Worm (Caenorhabditis elegans): ENCODE results near the gene K09C6.3.
A peak's percentile ranks its signal among the peaks of the same experiment; 100 is the strongest.

The K09C6.3 gene

ce11 chrV:849042-849441 is 3.2 kb upstream of the K09C6.3 start:
- TF ChIP-seq flt-1 (GFP tag; IDR thresholded peaks at IDR 0.05): no peak
- no peak for TF ChIP-seq hmbx-1 (tag; optimal IDR thresholded peaks at IDR 0.05)
- TF ChIP-seq ama-1 (optimal IDR thresholded peaks at IDR 0.05): no peak
- no peak for TF ChIP-seq tra-4 (tag; optimal IDR thresholded peaks at IDR 0.05)
- TF ChIP-seq scrt-1 (GFP tag; IDR thresholded peaks at IDR 0.05): no peak
- TF ChIP-seq hnd-1 (tag; optimal IDR thresholded peaks at IDR 0.05): no peak
- no peak for TF ChIP-seq ets-7 (tag; optimal IDR thresholded peaks at IDR 0.05)
- no peak for TF ChIP-seq tbx-11 (GFP tag; IDR thresholded peaks at IDR 0.05)
- TF ChIP-seq pes-1 (GFP tag; IDR thresholded peaks at IDR 0.05): no peak
- no peak for TF ChIP-seq tbx-37 (GFP tag; conservative IDR thresholded peaks at IDR 0.05)
- TF ChIP-seq B0310.2 (tag; optimal IDR thresholded peaks at IDR 0.05): no peak

ce11 chrV:849512-849911 is 2.8 kb upstream of the K09C6.3 start, which contains the start of gene srbc-12:
srbc-12 (plus strand) TSS chrV:849812.
- TF ChIP-seq hmbx-1 (tag; optimal IDR thresholded peaks at IDR 0.05): no peak
- TF ChIP-seq ets-7 (tag; optimal IDR thresholded peaks at IDR 0.05): no peak
- no peak for TF ChIP-seq ceh-36 (tag; optimal IDR thresholded peaks at IDR 0.05)
- no peak for TF ChIP-seq ceh-13 (GFP tag; optimal IDR thresholded peaks at IDR 0.05)
- TF ChIP-seq pes-1 (GFP tag; IDR thresholded peaks at IDR 0.05): no peak
- TF ChIP-seq F13C5.2 (tag; optimal IDR thresholded peaks at IDR 0.05): no peak
- no peak for TF ChIP-seq tbx-37 (GFP tag; conservative IDR thresholded peaks at IDR 0.05)
- no peak for TF ChIP-seq scrt-1 (GFP tag; IDR thresholded peaks at IDR 0.05)
- TF ChIP-seq tbx-11 (GFP tag; IDR thresholded peaks at IDR 0.05): no peak
- no peak for TF ChIP-seq hnd-1 (tag; optimal IDR thresholded peaks at IDR 0.05)
- no peak for TF ChIP-seq tra-4 (tag; optimal IDR thresholded peaks at IDR 0.05)
- no peak for TF ChIP-seq ama-1 (optimal IDR thresholded peaks at IDR 0.05)
- no peak for TF ChIP-seq sea-1 (GFP tag; conservative IDR thresholded peaks at IDR 0.05)

- TF ChIP-seq ets-7 (tag; optimal IDR thresholded peaks at IDR 0.05) (no peak), aly-1 (tag; optimal IDR thresholded peaks at IDR 0.05) (no peak), tra-4 (tag; optimal IDR thresholded peaks at IDR 0.05) (no peak), F13C5.2 (tag; optimal IDR thresholded peaks at IDR 0.05) (no peak), tbx-11 (GFP tag; IDR thresholded peaks at IDR 0.05) (no peak), ama-1 (optimal IDR thresholded peaks at IDR 0.05) (no peak)
Observed at ce11 chrV:854966-855365, 2.7 kb downstream of the K09C6.3 start, which contains the start of gene K09C6.9. K09C6.9 (minus strand) TSS chrV:855066.

ce11 chrV:856549-856948 is 4.3 kb downstream of the K09C6.3 start, which contains the start of gene K09C6.2:
K09C6.2 (plus strand) TSS chrV:856849.
- no peak for TF ChIP-seq hnd-1 (tag; optimal IDR thresholded peaks at IDR 0.05)
- TF ChIP-seq F13C5.2 (tag; optimal IDR thresholded peaks at IDR 0.05): no peak
- no peak for TF ChIP-seq tbx-37 (GFP tag; conservative IDR thresholded peaks at IDR 0.05)
- no peak for TF ChIP-seq aly-1 (tag; optimal IDR thresholded peaks at IDR 0.05)
- TF ChIP-seq pes-1 (GFP tag; IDR thresholded peaks at IDR 0.05): no peak
- no peak for TF ChIP-seq ceh-36 (tag; optimal IDR thresholded peaks at IDR 0.05)
- TF ChIP-seq ama-1 (optimal IDR thresholded peaks at IDR 0.05): no peak
- TF ChIP-seq tbx-11 (GFP tag; IDR thresholded peaks at IDR 0.05): no peak

ce11 chrV:858841-859456 is 6.7 kb downstream of the K09C6.3 start:
- TF ChIP-seq F13C5.2 (tag; optimal IDR thresholded peaks at IDR 0.05) (no peak), ama-1 (optimal IDR thresholded peaks at IDR 0.05) (no peak), aly-1 (tag; optimal IDR thresholded peaks at IDR 0.05) (no peak), ceh-13 (GFP tag; optimal IDR thresholded peaks at IDR 0.05) (no peak), pes-1 (GFP tag; IDR thresholded peaks at IDR 0.05) (peak; percentile 62), scrt-1 (GFP tag; IDR thresholded peaks at IDR 0.05) (no peak), sea-1 (GFP tag; conservative IDR thresholded peaks at IDR 0.05) (no peak), ceh-36 (tag; optimal IDR thresholded peaks at IDR 0.05) (no peak), tbx-37 (GFP tag; conservative IDR thresholded peaks at IDR 0.05) (no peak), B0310.2 (tag; optimal IDR thresholded peaks at IDR 0.05) (no peak), hmg-4 (GFP tag; optimal IDR thresholded peaks at IDR 0.05) (no peak), hnd-1 (tag; optimal IDR thresholded peaks at IDR 0.05) (no peak), tbx-11 (GFP tag; IDR thresholded peaks at IDR 0.05) (no peak), flt-1 (GFP tag; IDR thresholded peaks at IDR 0.05) (peak; percentile 44; the same call in 1 of the 2 replicates), hmbx-1 (tag; optimal IDR thresholded peaks at IDR 0.05) (no peak), tra-4 (tag; optimal IDR thresholded peaks at IDR 0.05) (no peak)

ce11 chrV:866729-867128 is 14.4 kb downstream of the K09C6.3 start, which contains the start of gene T02B11.3:
T02B11.3 (minus strand) TSS chrV:866829.
- TF ChIP-seq ets-7 (tag; optimal IDR thresholded peaks at IDR 0.05): no peak
- TF ChIP-seq F13C5.2 (tag; optimal IDR thresholded peaks at IDR 0.05): no peak
- TF ChIP-seq pes-1 (GFP tag; IDR thresholded peaks at IDR 0.05): no peak
- no peak for TF ChIP-seq flt-1 (GFP tag; IDR thresholded peaks at IDR 0.05)
- no peak for TF ChIP-seq hmbx-1 (tag; optimal IDR thresholded peaks at IDR 0.05)
- no peak for TF ChIP-seq aly-1 (tag; optimal IDR thresholded peaks at IDR 0.05)
- no peak for TF ChIP-seq tbx-11 (GFP tag; IDR thresholded peaks at IDR 0.05)
- TF ChIP-seq ama-1 (optimal IDR thresholded peaks at IDR 0.05): no peak
- no peak for TF ChIP-seq ceh-36 (tag; optimal IDR thresholded peaks at IDR 0.05)
- TF ChIP-seq tbx-37 (GFP tag; conservative IDR thresholded peaks at IDR 0.05): no peak
- TF ChIP-seq B0310.2 (tag; optimal IDR thresholded peaks at IDR 0.05): no peak
- no peak for TF ChIP-seq scrt-1 (GFP tag; IDR thresholded peaks at IDR 0.05)
- TF ChIP-seq hmg-4 (GFP tag; optimal IDR thresholded peaks at IDR 0.05): no peak
- no peak for TF ChIP-seq tra-4 (tag; optimal IDR thresholded peaks at IDR 0.05)
- no peak for TF ChIP-seq hnd-1 (tag; optimal IDR thresholded peaks at IDR 0.05)
- TF ChIP-seq sea-1 (GFP tag; conservative IDR thresholded peaks at IDR 0.05): no peak
- no peak for TF ChIP-seq ceh-13 (GFP tag; optimal IDR thresholded peaks at IDR 0.05)

ce11 chrV:871029-871428 is 18.7 kb downstream of the K09C6.3 start, which contains the start of gene T02B11.4:
T02B11.4 (minus strand) TSS chrV:871129.
- TF ChIP-seq tbx-37 (GFP tag; conservative IDR thresholded peaks at IDR 0.05) (no peak), F13C5.2 (tag; optimal IDR thresholded peaks at IDR 0.05) (no peak), pes-1 (GFP tag; IDR thresholded peaks at IDR 0.05) (no peak), ceh-13 (GFP tag; optimal IDR thresholded peaks at IDR 0.05) (no peak), ets-7 (tag; optimal IDR thresholded peaks at IDR 0.05) (no peak), hnd-1 (tag; optimal IDR thresholded peaks at IDR 0.05) (no peak), tra-4 (tag; optimal IDR thresholded peaks at IDR 0.05) (no peak)
